Worm (Caenorhabditis elegans) whole organism, midembryonic: ENCODE measurements around the gene stim-1.
"Not testable (repeated sequence)": the region's sequence is repeated elsewhere in the genome, so short reads cannot be mapped to it uniquely, and the experiment has no call there.

Source experiments
- flt-1 ChIP-seq: fragments of 200-800 bp; sonication (Bioruptor generic); IDR thresholded peaks from 2 replicates; pipeline ENCODE4 v1.3.6; 2022; ENCODE audit warnings: missing genetic modification characterization, missing compliant biosample characterization
- med-1 ChIP-seq: sonication (generic microtip); optimal IDR thresholded peaks from 2 replicates; lab custom pipeline; 2017; ENCODE audit warnings: missing genetic modification characterization, mild to moderate bottlenecking, missing compliant biosample characterization, antibody characterized with exemption, missing genetic modification reagents; ENCODE audit not compliant: insufficient read depth
- ref-1 ChIP-seq: fragments of 200-800 bp; sonication (Bioruptor generic); conservative IDR thresholded peaks from 2 replicates; pipeline ENCODE4 v1.3.6; 2022; ENCODE audit warnings: missing genetic modification reagents, missing genetic modification characterization, missing compliant biosample characterization
- tab-1 ChIP-seq: fragments of 200-800 bp; sonication (Bioruptor generic); IDR thresholded peaks from 2 replicates; pipeline ENCODE4 v1.3.6; 2022; ENCODE audit warnings: missing genetic modification characterization, missing compliant biosample characterization
- ztf-23 ChIP-seq: fragments of 200-800 bp; sonication (Bioruptor generic); IDR thresholded peaks from 2 replicates; pipeline ENCODE4 v1.3.6; 2022; ENCODE audit warnings: missing genetic modification reagents, missing genetic modification characterization, missing compliant biosample characterization

DNA sequence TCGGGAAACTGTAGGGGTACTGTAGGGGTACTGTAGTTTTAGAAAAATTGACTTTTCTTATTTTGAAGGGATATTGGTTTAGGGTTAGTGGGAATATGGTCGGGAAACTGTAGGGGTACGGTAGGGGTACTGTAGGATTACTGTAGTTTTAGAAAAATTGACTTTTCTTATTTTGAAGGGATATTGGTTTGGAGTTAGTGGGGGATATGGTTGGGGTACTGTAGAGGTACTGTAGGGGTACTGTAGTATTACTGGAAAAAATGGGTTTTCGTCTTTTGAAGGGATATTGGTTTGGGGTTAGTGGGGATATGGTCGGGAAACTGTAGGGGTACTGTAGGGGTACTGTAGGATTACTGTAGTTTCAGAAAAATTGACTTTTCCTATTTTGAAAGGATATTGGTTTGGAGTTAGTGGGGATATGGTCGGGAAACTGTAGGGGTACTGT, 3.2 kb downstream of the stim-1 start:
- TF ChIP-seq ztf-23 (GFP tag; lab: Robert Waterston, UW) (peak; percentile 90), tab-1 (GFP tag; lab: Robert Waterston, UW) (peak; percentile 73; the same call in 1 of the 2 replicates), ref-1 (peak; percentile 77), flt-1 (peak; percentile 9; the same call in 1 of the 2 replicates)
- not testable (repeated sequence) for TF ChIP-seq med-1 (GFP tag; lab: Kevin White, UChicago)
